Fruit fly (Drosophila melanogaster) whole organism: Measurements from ENCODE around the gene CG31406.

ENCODE experiments used
- Dll ChIP-seq: fragments of >200 bp; optimal IDR thresholded peaks from 2 replicates; lab custom pipeline; 2017
- EcR ChIP-seq, 2 experiments: fragments of >200 bp; optimal IDR thresholded peaks; 2 replicates each; lab custom pipeline; 2017; ENCODE audit warnings: missing biosample characterization in 2 of 2, missing genetic modification characterization in 2 of 2, missing genetic modification reagents in 2 of 2
- pan ChIP-seq: fragments of >200 bp; optimal IDR thresholded peaks from 2 replicates; lab custom pipeline; 2017
- psq ChIP-seq: fragments of >200 bp; optimal IDR thresholded peaks from 2 replicates; lab custom pipeline; 2017
- usp ChIP-seq: fragments of >200 bp; optimal IDR thresholded peaks from 2 replicates; lab custom pipeline; 2017; ENCODE audit warnings: missing biosample characterization, missing genetic modification characterization, mixed read lengths

Gene CG31406

DNA sequence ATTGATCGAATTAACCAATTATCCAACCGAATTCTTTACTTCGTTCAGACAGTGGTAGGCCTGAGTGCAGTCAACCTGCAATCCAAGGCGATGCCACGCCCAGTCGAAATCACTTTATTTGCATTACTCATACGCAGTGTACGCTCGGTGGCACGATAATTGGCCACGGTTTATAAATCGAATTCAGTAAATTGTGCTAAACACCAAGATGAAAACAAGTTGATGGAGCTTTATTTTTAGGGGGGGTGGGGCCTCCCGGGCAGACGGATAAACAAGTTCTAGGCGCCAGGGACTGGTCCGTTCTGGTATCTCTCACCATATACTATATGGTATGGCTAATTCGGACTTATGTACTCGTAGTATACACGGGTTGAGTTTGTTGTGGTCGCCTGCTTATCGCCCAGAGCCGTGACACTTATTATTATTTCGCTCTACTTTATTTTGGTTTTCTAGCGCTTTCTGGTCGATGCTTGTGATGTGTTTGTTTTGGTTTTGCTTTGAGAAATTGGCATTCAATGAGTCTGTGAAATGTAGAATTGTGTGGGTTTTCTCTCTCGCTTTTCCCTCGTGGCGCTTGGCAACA is 46.8 kb downstream of the CG31406 start:
- TF ChIP-seq pan (lab: Kevin White, UChicago) = no peak
- TF ChIP-seq EcR (GFP tag; optimal IDR thresholded peaks at IDR 0.05; lab: Kevin White, UChicago) = no peak
- TF ChIP-seq usp (GFP tag; lab: Kevin White, UChicago) = no peak
- TF ChIP-seq Dll (lab: Kevin White, UChicago) = no peak
- no peak for TF ChIP-seq psq (lab: Kevin White, UChicago)
